Worm (Caenorhabditis elegans): ENCODE data around the gene ugt-45.

ce11 chrIV:3767749-3768148 lies 16.8 kb upstream of the ugt-45 start:
- no peak for TF ChIP-seq atf-7 (tag; optimal IDR thresholded peaks at IDR 0.05)
- no peak for TF ChIP-seq snpc-4 (GFP tag; optimal IDR thresholded peaks at IDR 0.05)
- no peak for TF ChIP-seq snpc-4 (tag; optimal IDR thresholded peaks at IDR 0.05)
- no peak for TF ChIP-seq F49E8.2 (tag; optimal IDR thresholded peaks at IDR 0.05; ENCODE audit: insufficient read depth)
- TF ChIP-seq efl-1 (GFP tag; optimal IDR thresholded peaks at IDR 0.05) = no peak
- TF ChIP-seq ztf-22 (GFP tag; optimal IDR thresholded peaks at IDR 0.05) = no peak
- TF ChIP-seq T26A5.8 (tag; optimal IDR thresholded peaks at IDR 0.05) = no peak
